Fruit fly (Drosophila melanogaster) whole organism, embryonic: ENCODE measurements around the gene CG31089.

Experiments
- Awh ChIP-seq: fragments of 200-800 bp; sonication (Bioruptor generic); IDR thresholded peaks from 2 replicates; pipeline ENCODE4, ENCODE4 v1.3.6; 2022; ENCODE audit warnings: missing biosample characterization, missing genetic modification characterization
- CG1024 ChIP-seq: fragments of 200-800 bp; sonication (Bioruptor generic); IDR thresholded peaks from 2 replicates; pipeline ENCODE4 v1.3.6; 2022; ENCODE audit warnings: missing biosample characterization, missing genetic modification characterization
- CG10267 ChIP-seq: fragments of 200-800 bp; sonication (Bioruptor generic); optimal IDR thresholded peaks from 2 replicates; lab custom pipeline; 2018; ENCODE audit warnings: missing biosample characterization, mild to moderate bottlenecking, missing genetic modification characterization, moderate library complexity
- CG10431 ChIP-seq: fragments of 200-800 bp; sonication (Bioruptor generic); optimal IDR thresholded peaks from 3 replicates; lab custom pipeline; 2018; ENCODE audit warnings: missing biosample characterization, mild to moderate bottlenecking, missing genetic modification characterization
- CG10543 ChIP-seq: fragments of 200-800 bp; sonication (Bioruptor generic); optimal IDR thresholded peaks from 3 replicates; lab custom pipeline; 2017; ENCODE audit warnings: missing biosample characterization, mild to moderate bottlenecking, missing genetic modification characterization, moderate library complexity
- CG12769 ChIP-seq: fragments of 200-800 bp; sonication (Bioruptor generic); optimal IDR thresholded peaks from 2 replicates; lab custom pipeline; 2019; ENCODE audit warnings: missing biosample characterization, mild to moderate bottlenecking, missing genetic modification characterization, moderate library complexity
- CG13123 ChIP-seq: fragments of 200-800 bp; sonication (Bioruptor generic); optimal IDR thresholded peaks from 2 replicates; lab custom pipeline; 2016; ENCODE audit warnings: missing biosample characterization, missing genetic modification characterization
- CG1529 ChIP-seq: fragments of 200-800 bp; sonication (Bioruptor generic); optimal IDR thresholded peaks from 3 replicates; lab custom pipeline; 2018; ENCODE audit warnings: missing biosample characterization, missing genetic modification characterization
- CG15479 ChIP-seq: fragments of 200-800 bp; sonication (Bioruptor generic); optimal IDR thresholded peaks from 3 replicates; lab custom pipeline; 2019; ENCODE audit warnings: missing biosample characterization, mild to moderate bottlenecking, missing genetic modification characterization, moderate library complexity
- CG1602 ChIP-seq: fragments of 200-800 bp; sonication (Bioruptor generic); optimal IDR thresholded peaks from 3 replicates; lab custom pipeline; 2016; ENCODE audit warnings: missing biosample characterization, missing genetic modification characterization
- CG18476 ChIP-seq: fragments of 200-800 bp; sonication (Bioruptor generic); optimal IDR thresholded peaks from 2 replicates; lab custom pipeline; 2016; ENCODE audit warnings: missing biosample characterization, mild to moderate bottlenecking, missing genetic modification characterization
- CG32772 ChIP-seq: fragments of 200-800 bp; sonication (Bioruptor generic); IDR thresholded peaks from 2 replicates; pipeline ENCODE4 v1.3.6; 2022; ENCODE audit warnings: missing biosample characterization, missing genetic modification characterization
- CG3995 ChIP-seq: fragments of 200-800 bp; sonication (Bioruptor generic); optimal IDR thresholded peaks from 3 replicates; lab custom pipeline; 2016; ENCODE audit warnings: missing biosample characterization, missing genetic modification characterization
- CG5245 ChIP-seq: fragments of 200-800 bp; sonication (Bioruptor generic); optimal IDR thresholded peaks from 3 replicates; lab custom pipeline; 2016; ENCODE audit warnings: missing biosample characterization, missing genetic modification characterization
- CG7271 ChIP-seq: fragments of 200-800 bp; sonication (Bioruptor generic); optimal IDR thresholded peaks from 2 replicates; lab custom pipeline; 2018; ENCODE audit warnings: missing biosample characterization, mild to moderate bottlenecking, missing genetic modification characterization, moderate library complexity
- CG8359 ChIP-seq: fragments of 200-800 bp; sonication (Bioruptor generic); optimal IDR thresholded peaks from 2 replicates; lab custom pipeline; 2017; ENCODE audit warnings: missing biosample characterization, mild to moderate bottlenecking, missing genetic modification characterization, borderline replicate concordance
- CG9727 ChIP-seq: fragments of 200-800 bp; sonication (Bioruptor generic); optimal IDR thresholded peaks from 3 replicates; lab custom pipeline; 2017; ENCODE audit warnings: missing biosample characterization, mild to moderate bottlenecking, missing genetic modification characterization
- CrebB ChIP-seq: fragments of 200-800 bp; sonication (Bioruptor generic); optimal IDR thresholded peaks from 3 replicates; lab custom pipeline; 2018; ENCODE audit warnings: missing biosample characterization, mild to moderate bottlenecking, missing genetic modification characterization
- Dbx ChIP-seq: fragments of 200-800 bp; sonication (Bioruptor generic); IDR thresholded peaks from 3 replicates; pipeline ENCODE4 v1.3.6; 2022; ENCODE audit warnings: missing biosample characterization, missing genetic modification characterization
- Dip2 ChIP-seq: fragments of 200-800 bp; sonication (Bioruptor generic); IDR thresholded peaks from 2 replicates; pipeline ENCODE4 v1.3.6; 2022; ENCODE audit warnings: missing biosample characterization, missing genetic modification characterization
- Eip74EF ChIP-seq, 2 experiments: fragments of 200-800 bp in 1 of 2; fragments of >200 bp in 1 of 2; sonication (Bioruptor generic) in 1 of 2; optimal IDR thresholded peaks; 2 replicates each; lab custom pipeline; 2017 to 2019; ENCODE audit warnings: missing biosample characterization in 2 of 2, missing genetic modification characterization in 2 of 2, mild to moderate bottlenecking in 1 of 2, moderate library complexity in 1 of 2
- GATAe ChIP-seq: fragments of 200-800 bp; sonication (Bioruptor generic); conservative IDR thresholded peaks from 2 replicates; pipeline ENCODE4 v1.3.6; 2022; ENCODE audit warnings: missing biosample characterization, missing genetic modification characterization
- HLHmδ ChIP-seq: fragments of 200-800 bp; sonication (Bioruptor generic); optimal IDR thresholded peaks from 2 replicates; lab custom pipeline; 2018; ENCODE audit warnings: missing biosample characterization, mild to moderate bottlenecking, missing genetic modification characterization, moderate library complexity
- Jarid2 ChIP-seq: fragments of 200-800 bp; sonication (Bioruptor generic); optimal IDR thresholded peaks from 3 replicates; lab custom pipeline; 2017; ENCODE audit warnings: mild to moderate bottlenecking, missing biosample characterization, missing genetic modification reagents, missing genetic modification characterization
- Mrtf ChIP-seq: fragments of 200-800 bp; sonication (Bioruptor generic); IDR thresholded peaks from 3 replicates; pipeline ENCODE4 v1.3.6; 2022; ENCODE audit warnings: missing biosample characterization, missing genetic modification characterization
- Opbp ChIP-seq: fragments of 200-800 bp; sonication (Bioruptor generic); IDR thresholded peaks from 3 replicates; pipeline ENCODE4 v1.3.6; 2022; ENCODE audit warnings: missing biosample characterization, missing genetic modification characterization; ENCODE audit not compliant: partially characterized antibody
- Ravus ChIP-seq: fragments of 200-800 bp; sonication (Bioruptor generic); IDR thresholded peaks from 2 replicates; pipeline ENCODE4 v1.3.6; 2022; ENCODE audit warnings: missing biosample characterization, missing genetic modification characterization
- Side ChIP-seq: fragments of 200-800 bp; sonication (Bioruptor generic); optimal IDR thresholded peaks from 2 replicates; lab custom pipeline; 2016; ENCODE audit warnings: missing biosample characterization, missing genetic modification characterization
- Sry-β ChIP-seq: fragments of 200-800 bp; sonication (Bioruptor generic); optimal IDR thresholded peaks from 2 replicates; lab custom pipeline; 2018; ENCODE audit warnings: missing biosample characterization, mild to moderate bottlenecking, missing genetic modification characterization, moderate library complexity
- Xbp1 ChIP-seq: fragments of 200-800 bp; sonication (Bioruptor generic); optimal IDR thresholded peaks from 3 replicates; lab custom pipeline; 2016; ENCODE audit warnings: missing biosample characterization, mild to moderate bottlenecking, missing genetic modification characterization
- abd-A ChIP-seq: fragments of 200-800 bp; sonication (Bioruptor generic); optimal IDR thresholded peaks from 3 replicates; lab custom pipeline; 2019; ENCODE audit warnings: missing biosample characterization, mild to moderate bottlenecking, missing genetic modification characterization, moderate library complexity
- aop ChIP-seq: fragments of 200-800 bp; sonication (Bioruptor generic); IDR thresholded peaks from 2 replicates; pipeline ENCODE4 v1.3.6; 2022; ENCODE audit warnings: missing biosample characterization, missing genetic modification characterization
- ap ChIP-seq: fragments of 200-800 bp; sonication (Bioruptor generic); IDR thresholded peaks from 2 replicates; pipeline ENCODE4 v1.3.6; 2022; ENCODE audit warnings: missing biosample characterization, missing genetic modification characterization
- ase ChIP-seq: fragments of 200-800 bp; sonication (Bioruptor generic); IDR thresholded peaks from 3 replicates; pipeline ENCODE4 v1.3.6; 2022; ENCODE audit warnings: missing biosample characterization, missing genetic modification characterization
- ash1 ChIP-seq: fragments of 200-800 bp; sonication (Bioruptor generic); optimal IDR thresholded peaks from 2 replicates; lab custom pipeline; 2018; ENCODE audit warnings: missing biosample characterization, mild to moderate bottlenecking, missing genetic modification characterization
- cg ChIP-seq: fragments of 200-800 bp; sonication (Bioruptor generic); optimal IDR thresholded peaks from 3 replicates; lab custom pipeline; 2019; ENCODE audit warnings: missing biosample characterization, mild to moderate bottlenecking, missing genetic modification characterization, moderate library complexity
- dmrt11E ChIP-seq: fragments of 200-800 bp; sonication (Bioruptor generic); optimal IDR thresholded peaks from 3 replicates; lab custom pipeline; 2018; ENCODE audit warnings: missing biosample characterization, mild to moderate bottlenecking, missing genetic modification characterization, moderate library complexity
- fu2 ChIP-seq: fragments of 200-800 bp; sonication (Bioruptor generic); optimal IDR thresholded peaks from 2 replicates; lab custom pipeline; 2016; ENCODE audit warnings: missing biosample characterization, missing genetic modification characterization
- kni ChIP-seq: fragments of 200-800 bp; sonication (Bioruptor generic); optimal IDR thresholded peaks from 3 replicates; lab custom pipeline; 2017; ENCODE audit warnings: mild to moderate bottlenecking, missing biosample characterization, missing genetic modification reagents, missing genetic modification characterization
- knrl ChIP-seq: fragments of 200-800 bp; sonication (Bioruptor generic); IDR thresholded peaks from 3 replicates; pipeline ENCODE4 v1.3.6; 2022; ENCODE audit warnings: missing biosample characterization, missing genetic modification characterization; ENCODE audit not compliant: partially characterized antibody
- lola ChIP-seq, 3 experiments: fragments of >200 bp in 2 of 3; fragments of 200-800 bp in 1 of 3; sonication (Bioruptor generic) in 1 of 3; optimal IDR thresholded peaks; 2 replicates each; lab custom pipeline; 2017 to 2019; ENCODE audit warnings: missing biosample characterization in 3 of 3, missing genetic modification characterization in 3 of 3, mild to moderate bottlenecking in 1 of 3, moderate library complexity in 1 of 3
- nmo ChIP-seq: fragments of 200-800 bp; sonication (Bioruptor generic); optimal IDR thresholded peaks from 2 replicates; lab custom pipeline; 2018; ENCODE audit warnings: missing biosample characterization, mild to moderate bottlenecking, missing genetic modification characterization, moderate library complexity
- onecut ChIP-seq: fragments of 200-800 bp; sonication (Bioruptor generic); IDR thresholded peaks from 2 replicates; pipeline ENCODE4 v1.3.6; 2022; ENCODE audit warnings: missing biosample characterization, missing genetic modification characterization
- otp ChIP-seq: fragments of 200-800 bp; sonication (Bioruptor generic); IDR thresholded peaks from 3 replicates; pipeline ENCODE4, ENCODE4 v1.3.6; 2022; ENCODE audit warnings: missing biosample characterization, missing genetic modification characterization
- p53 ChIP-seq: fragments of 200-800 bp; sonication (Bioruptor generic); optimal IDR thresholded peaks from 2 replicates; lab custom pipeline; 2016; ENCODE audit warnings: missing biosample characterization, missing genetic modification characterization
- pho ChIP-seq: fragments of 200-800 bp; sonication (Bioruptor generic); optimal IDR thresholded peaks from 2 replicates; lab custom pipeline; 2016; ENCODE audit warnings: missing biosample characterization, missing genetic modification characterization
- sens-2 ChIP-seq: fragments of 200-800 bp; sonication (Bioruptor generic); IDR thresholded peaks from 2 replicates; pipeline ENCODE4 v1.3.6; 2022; ENCODE audit warnings: missing biosample characterization, missing genetic modification characterization
- sob ChIP-seq: fragments of 200-800 bp; sonication (Bioruptor generic); IDR thresholded peaks from 2 replicates; pipeline ENCODE4 v1.3.6; 2022; ENCODE audit warnings: missing biosample characterization, missing genetic modification characterization
- stc ChIP-seq: fragments of 200-800 bp; sonication (Bioruptor generic); IDR thresholded peaks from 2 replicates; pipeline ENCODE4 v1.3.6; 2022; ENCODE audit warnings: missing biosample characterization, missing genetic modification characterization
- tin ChIP-seq: fragments of 200-800 bp; sonication (Bioruptor generic); optimal IDR thresholded peaks from 3 replicates; lab custom pipeline; 2016; ENCODE audit warnings: missing biosample characterization, missing genetic modification characterization
- vvl ChIP-seq: fragments of 200-800 bp; sonication (Bioruptor generic); IDR thresholded peaks from 2 replicates; pipeline ENCODE4 v1.3.6; 2022; ENCODE audit warnings: missing biosample characterization, missing genetic modification characterization

Gene CG31089

DNA sequence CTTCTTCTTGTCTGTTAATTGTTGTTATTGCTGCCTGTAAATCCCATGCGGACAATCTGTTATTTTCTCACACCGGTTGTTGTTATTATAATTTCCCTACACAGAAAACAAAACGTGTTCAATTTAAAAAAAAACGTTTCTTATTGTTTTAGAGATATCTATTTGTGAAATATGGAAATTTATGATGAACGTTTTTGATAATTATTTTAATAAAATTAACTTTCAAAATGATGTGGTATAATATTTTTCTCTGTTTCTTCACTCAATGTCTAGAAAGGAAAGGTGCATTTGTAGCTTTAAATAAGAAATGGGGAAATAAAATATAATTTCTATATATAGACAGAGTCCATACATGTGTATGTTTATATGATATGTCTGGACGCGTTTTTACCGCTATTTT lies 18.1 kb upstream of the CG31089 start (continued):
- TF ChIP-seq Sry-β (GFP tag; lab: Kevin White, UChicago) (no peak), ap (GFP tag; lab: Robert Waterston, UW) (peak; percentile 54; the same call in 1 of the 2 replicates), ase (GFP tag; lab: Robert Waterston, UW) (no peak), vvl (GFP tag; lab: Robert Waterston, UW) (peak; percentile 72), pho (GFP tag; lab: Kevin White, UChicago) (no peak), CG5245 (GFP tag; lab: Kevin White, UChicago) (no peak), lola (GFP tag; optimal IDR thresholded peaks at IDR 0.05; lab: Kevin White, UChicago) (peak in 1 of 3 experiments; percentile 82), fu2 (GFP tag; lab: Kevin White, UChicago) (no peak), tin (peak; percentile 33), CG8359 (GFP tag; lab: Kevin White, UChicago) (peak; percentile 22), Opbp (no peak), kni (GFP tag; lab: Kevin White, UChicago) (no peak), Dbx (GFP tag; lab: Robert Waterston, UW) (no peak), CG10431 (GFP tag; lab: Kevin White, UChicago) (peak; percentile 11), stc (GFP tag; lab: Robert Waterston, UW) (peak; percentile 71; the same call in 1 of the 2 replicates), abd-A (tag; lab: Kevin White, UChicago) (no peak), Mrtf (GFP tag; lab: Robert Waterston, UW) (no peak), CrebB (tag; lab: Kevin White, UChicago) (no peak), CG9727 (peak; percentile 77), CG10267 (tag; lab: Kevin White, UChicago) (peak; percentile 79), Side (GFP tag; lab: Kevin White, UChicago) (no peak), sens-2 (GFP tag; lab: Robert Waterston, UW) (no peak), Jarid2 (GFP tag; lab: Kevin White, UChicago) (no peak), CG13123 (GFP tag; lab: Kevin White, UChicago) (peak; percentile 3), CG18476 (GFP tag; lab: Kevin White, UChicago) (peak; percentile 34), Awh (GFP tag; lab: Robert Waterston, UW) (peak; percentile 57), sob (no peak), aop (no peak), CG12769 (tag; lab: Kevin White, UChicago) (no peak), CG15479 (GFP tag; lab: Kevin White, UChicago) (no peak), CG32772 (GFP tag; lab: Robert Waterston, UW) (peak; percentile 47; the same call in 1 of the 2 replicates), onecut (no peak), Dip2 (GFP tag; lab: Robert Waterston, UW) (no peak), HLHmδ (no peak), Ravus (GFP tag; lab: Robert Waterston, UW) (no peak), dmrt11E (tag; lab: Kevin White, UChicago) (peak; percentile 86), Eip74EF (GFP tag; optimal IDR thresholded peaks at IDR 0.05; lab: Kevin White, UChicago) (peak in 1 of 2 experiments; percentile 67), CG3995 (GFP tag; lab: Kevin White, UChicago) (no peak), CG7271 (tag; lab: Kevin White, UChicago) (peak; percentile 51), Xbp1 (GFP tag; lab: Kevin White, UChicago) (peak; percentile 59), ash1 (GFP tag; lab: Kevin White, UChicago) (no peak), knrl (no peak), otp (GFP tag; lab: Robert Waterston, UW) (no peak), CG10543 (no peak), CG1529 (GFP tag; lab: Kevin White, UChicago) (peak; percentile 63), CG1602 (peak; percentile 65), nmo (peak; percentile 84), cg (GFP tag; lab: Kevin White, UChicago) (no peak), CG1024 (GFP tag; lab: Robert Waterston, UW) (0 out of 2 replicates have a peak, but pooled peaks have one; percentile 49), p53 (GFP tag; lab: Kevin White, UChicago) (no peak), GATAe (GFP tag; lab: Robert Waterston, UW) (no peak)
